Fruit fly (Drosophila melanogaster) whole organism, embryonic: ENCODE measurements around the gene Bub1.
A peak's percentile ranks its signal among the peaks of the same experiment; 100 is the strongest.

ENCODE experiments used
- ATbp ChIP-seq: fragments of 200-800 bp; sonication (Bioruptor generic); optimal IDR thresholded peaks from 2 replicates; lab custom pipeline; 2017; ENCODE audit warnings: missing biosample characterization, mild to moderate bottlenecking, missing genetic modification characterization, missing genetic modification reagents
- Ada2b ChIP-seq: fragments of 200-800 bp; sonication (Bioruptor generic); IDR thresholded peaks from 2 replicates; pipeline ENCODE4 v1.3.6; 2022; ENCODE audit warnings: missing biosample characterization, missing genetic modification characterization
- Atf6 ChIP-seq: fragments of 200-800 bp; sonication (Bioruptor generic); IDR thresholded peaks from 2 replicates; pipeline ENCODE4 v1.3.6; 2022; ENCODE audit warnings: missing biosample characterization, missing genetic modification characterization
- BtbVII ChIP-seq: fragments of 200-800 bp; sonication (Bioruptor generic); optimal IDR thresholded peaks from 3 replicates; lab custom pipeline; 2017; ENCODE audit warnings: missing biosample characterization, mild to moderate bottlenecking, missing genetic modification characterization
- CG1024 ChIP-seq: fragments of 200-800 bp; sonication (Bioruptor generic); IDR thresholded peaks from 2 replicates; pipeline ENCODE4 v1.3.6; 2022; ENCODE audit warnings: missing biosample characterization, missing genetic modification characterization
- CG10366 ChIP-seq: fragments of 200-800 bp; sonication (Bioruptor generic); IDR thresholded peaks from 2 replicates; pipeline ENCODE4 v1.3.6; 2022; ENCODE audit warnings: missing biosample characterization, missing genetic modification characterization
- CG10431 ChIP-seq: fragments of 200-800 bp; sonication (Bioruptor generic); optimal IDR thresholded peaks from 3 replicates; lab custom pipeline; 2018; ENCODE audit warnings: missing biosample characterization, mild to moderate bottlenecking, missing genetic modification characterization
- CG11398 ChIP-seq: fragments of 200-800 bp; sonication (Bioruptor generic); optimal IDR thresholded peaks from 2 replicates; lab custom pipeline; 2016; ENCODE audit warnings: missing biosample characterization, missing genetic modification characterization
- CG11723 ChIP-seq: fragments of 200-800 bp; sonication (Bioruptor generic); optimal IDR thresholded peaks from 2 replicates; lab custom pipeline; 2017; ENCODE audit warnings: missing biosample characterization, mild to moderate bottlenecking, missing genetic modification characterization
- CG12391 ChIP-seq: fragments of 200-800 bp; sonication (Bioruptor generic); optimal IDR thresholded peaks from 3 replicates; lab custom pipeline; 2018; ENCODE audit warnings: missing biosample characterization, mild to moderate bottlenecking, missing genetic modification characterization, moderate library complexity
- CG13296 ChIP-seq: fragments of 200-800 bp; sonication (Bioruptor generic); optimal IDR thresholded peaks from 3 replicates; lab custom pipeline; 2018; ENCODE audit warnings: missing biosample characterization, mild to moderate bottlenecking, missing genetic modification characterization
- CG17359 ChIP-seq: fragments of 200-800 bp; sonication (Bioruptor generic); optimal IDR thresholded peaks from 3 replicates; lab custom pipeline; 2018; ENCODE audit warnings: missing biosample characterization, mild to moderate bottlenecking, missing genetic modification characterization, moderate library complexity
- CG17361 ChIP-seq: fragments of 200-800 bp; sonication (Bioruptor generic); IDR thresholded peaks from 3 replicates; pipeline ENCODE4 v1.3.6; 2022; ENCODE audit warnings: missing biosample characterization, missing genetic modification characterization
- CG2129 ChIP-seq: fragments of 200-800 bp; sonication (Bioruptor generic); IDR thresholded peaks from 2 replicates; pipeline ENCODE4 v1.3.6; 2022; ENCODE audit warnings: missing biosample characterization, missing genetic modification characterization; ENCODE audit not compliant: partially characterized antibody
- CG3065 ChIP-seq: fragments of 200-800 bp; sonication (Bioruptor generic); optimal IDR thresholded peaks from 2 replicates; lab custom pipeline; 2016; ENCODE audit warnings: missing biosample characterization, missing genetic modification characterization
- CG4328 ChIP-seq: fragments of 200-800 bp; sonication (Bioruptor generic); optimal IDR thresholded peaks from 3 replicates; lab custom pipeline; 2017; ENCODE audit warnings: missing biosample characterization, missing genetic modification reagents, missing genetic modification characterization
- CG4820 ChIP-seq: fragments of 200-800 bp; sonication (Bioruptor generic); optimal IDR thresholded peaks from 3 replicates; lab custom pipeline; 2016; ENCODE audit warnings: missing biosample characterization, missing genetic modification characterization
- CG6654 ChIP-seq: fragments of 200-800 bp; sonication (Bioruptor generic); optimal IDR thresholded peaks from 2 replicates; lab custom pipeline; 2017; ENCODE audit warnings: missing biosample characterization, mild to moderate bottlenecking, missing genetic modification characterization
- CG6791 ChIP-seq: fragments of 200-800 bp; sonication (Bioruptor generic); IDR thresholded peaks from 3 replicates; pipeline ENCODE4 v1.3.6; 2022; ENCODE audit warnings: missing biosample characterization, missing genetic modification characterization; ENCODE audit not compliant: partially characterized antibody
- CG6854 ChIP-seq: fragments of 200-800 bp; sonication (Bioruptor generic); optimal IDR thresholded peaks from 3 replicates; lab custom pipeline; 2017; ENCODE audit warnings: missing biosample characterization, mild to moderate bottlenecking, missing genetic modification characterization
- CG9797 ChIP-seq: fragments of 200-800 bp; sonication (Bioruptor generic); optimal IDR thresholded peaks from 3 replicates; lab custom pipeline; 2018; ENCODE audit warnings: missing biosample characterization, mild to moderate bottlenecking, missing genetic modification characterization
- CkIIα-i1 ChIP-seq: fragments of 200-800 bp; sonication (Bioruptor generic); IDR thresholded peaks from 2 replicates; pipeline ENCODE4 v1.3.6; 2022; ENCODE audit warnings: missing biosample characterization, missing genetic modification characterization
- Dbx ChIP-seq: fragments of 200-800 bp; sonication (Bioruptor generic); IDR thresholded peaks from 3 replicates; pipeline ENCODE4 v1.3.6; 2022; ENCODE audit warnings: missing biosample characterization, missing genetic modification characterization
- HLHmδ ChIP-seq: fragments of 200-800 bp; sonication (Bioruptor generic); optimal IDR thresholded peaks from 2 replicates; lab custom pipeline; 2018; ENCODE audit warnings: missing biosample characterization, mild to moderate bottlenecking, missing genetic modification characterization, moderate library complexity
- Mad ChIP-seq: fragments of 200-800 bp; sonication (Bioruptor generic); optimal IDR thresholded peaks from 2 replicates; lab custom pipeline; 2016; ENCODE audit warnings: missing biosample characterization, missing genetic modification characterization
- NC2α ChIP-seq: fragments of 200-800 bp; sonication (Bioruptor generic); optimal IDR thresholded peaks from 2 replicates; lab custom pipeline; 2016; ENCODE audit warnings: missing biosample characterization, missing genetic modification characterization
- NfI ChIP-seq: fragments of 200-800 bp; sonication (Bioruptor generic); optimal IDR thresholded peaks from 3 replicates; lab custom pipeline; 2018; ENCODE audit warnings: missing biosample characterization, mild to moderate bottlenecking, missing genetic modification characterization, moderate library complexity
- Poxn ChIP-seq: fragments of 200-800 bp; sonication (Bioruptor generic); IDR thresholded peaks from 2 replicates; pipeline ENCODE4 v1.3.6; 2022; ENCODE audit warnings: missing biosample characterization, missing genetic modification characterization
- Sin3A ChIP-seq: fragments of >200 bp; optimal IDR thresholded peaks from 2 replicates; lab custom pipeline; 2018
- Six4 ChIP-seq: fragments of 200-800 bp; sonication (Bioruptor generic); optimal IDR thresholded peaks from 2 replicates; lab custom pipeline; 2016; ENCODE audit warnings: missing biosample characterization, missing genetic modification characterization
- Sry-β ChIP-seq: fragments of 200-800 bp; sonication (Bioruptor generic); optimal IDR thresholded peaks from 2 replicates; lab custom pipeline; 2018; ENCODE audit warnings: missing biosample characterization, mild to moderate bottlenecking, missing genetic modification characterization, moderate library complexity
- ab ChIP-seq: fragments of 200-800 bp; sonication (Bioruptor generic); optimal IDR thresholded peaks from 2 replicates; lab custom pipeline; 2016; ENCODE audit warnings: missing biosample characterization, missing genetic modification characterization
- chinmo ChIP-seq: fragments of 200-800 bp; sonication (Bioruptor generic); IDR thresholded peaks from 4 replicates; pipeline ENCODE4 v1.3.6; 2022; ENCODE audit warnings: missing biosample characterization, missing genetic modification characterization; ENCODE audit not compliant: partially characterized antibody
- dpn ChIP-seq, 2 experiments: fragments of 200-800 bp; sonication (Bioruptor generic); optimal IDR thresholded peaks; 3 replicates each; lab custom pipeline; 2016; ENCODE audit warnings: missing biosample characterization in 2 of 2, missing genetic modification characterization in 2 of 2
- fd3F ChIP-seq: fragments of 200-800 bp; sonication (Bioruptor generic); optimal IDR thresholded peaks from 2 replicates; lab custom pipeline; 2018; ENCODE audit warnings: missing biosample characterization, mild to moderate bottlenecking, missing genetic modification characterization, moderate library complexity
- gcm ChIP-seq: fragments of 200-800 bp; sonication (Bioruptor generic); optimal IDR thresholded peaks from 2 replicates; lab custom pipeline; 2019; ENCODE audit warnings: missing biosample characterization, mild to moderate bottlenecking, missing genetic modification characterization, moderate library complexity
- grau ChIP-seq: fragments of 200-800 bp; optimal IDR thresholded peaks from 3 replicates; lab custom pipeline; 2019; ENCODE audit warnings: missing biosample characterization, mild to moderate bottlenecking, missing genetic modification characterization, moderate library complexity
- hth ChIP-seq: fragments of >200 bp; optimal IDR thresholded peaks from 2 replicates; lab custom pipeline; 2017; ENCODE audit warnings: inconsistent platforms
- kni ChIP-seq: fragments of 200-800 bp; sonication (Bioruptor generic); optimal IDR thresholded peaks from 3 replicates; lab custom pipeline; 2017; ENCODE audit warnings: mild to moderate bottlenecking, missing biosample characterization, missing genetic modification reagents, missing genetic modification characterization
- oc ChIP-seq: fragments of 200-800 bp; sonication (Bioruptor generic); optimal IDR thresholded peaks from 2 replicates; lab custom pipeline; 2018; ENCODE audit warnings: missing biosample characterization, mild to moderate bottlenecking, missing genetic modification characterization, moderate library complexity
- p53 ChIP-seq: fragments of 200-800 bp; sonication (Bioruptor generic); optimal IDR thresholded peaks from 2 replicates; lab custom pipeline; 2016; ENCODE audit warnings: missing biosample characterization, missing genetic modification characterization
- pb ChIP-seq: fragments of 200-800 bp; sonication (Bioruptor generic); optimal IDR thresholded peaks from 3 replicates; lab custom pipeline; 2016; ENCODE audit warnings: missing biosample characterization, missing genetic modification characterization
- pfk ChIP-seq: fragments of 200-800 bp; sonication (Bioruptor generic); optimal IDR thresholded peaks from 2 replicates; lab custom pipeline; 2018; ENCODE audit warnings: missing biosample characterization, mild to moderate bottlenecking, missing genetic modification characterization, moderate library complexity
- phol ChIP-seq: fragments of 200-800 bp; sonication (Bioruptor generic); optimal IDR thresholded peaks from 3 replicates; lab custom pipeline; 2018; ENCODE audit warnings: missing biosample characterization, mild to moderate bottlenecking, missing genetic modification characterization, moderate library complexity
- repo ChIP-seq: fragments of 200-800 bp; sonication (Bioruptor generic); optimal IDR thresholded peaks from 2 replicates; lab custom pipeline; 2016; ENCODE audit warnings: missing biosample characterization, missing genetic modification characterization
- slou ChIP-seq: fragments of 200-800 bp; sonication (Bioruptor generic); optimal IDR thresholded peaks from 3 replicates; lab custom pipeline; 2016; ENCODE audit warnings: missing biosample characterization, missing genetic modification characterization
- sqz ChIP-seq: fragments of 200-800 bp; sonication (Bioruptor generic); optimal IDR thresholded peaks from 3 replicates; lab custom pipeline; 2018; ENCODE audit warnings: missing biosample characterization, mild to moderate bottlenecking, missing genetic modification characterization
- tup ChIP-seq: fragments of 200-800 bp; sonication (Bioruptor generic); optimal IDR thresholded peaks from 2 replicates; lab custom pipeline; 2016; ENCODE audit warnings: missing biosample characterization, mild to moderate bottlenecking, missing genetic modification characterization, moderate library complexity
- tx ChIP-seq: fragments of 200-800 bp; sonication (Bioruptor generic); optimal IDR thresholded peaks from 2 replicates; lab custom pipeline; 2016; ENCODE audit warnings: missing biosample characterization, missing genetic modification characterization
- usp ChIP-seq: fragments of >200 bp; optimal IDR thresholded peaks from 2 replicates; lab custom pipeline; 2017; ENCODE audit warnings: missing biosample characterization, missing genetic modification characterization

Gene Bub1

DNA sequence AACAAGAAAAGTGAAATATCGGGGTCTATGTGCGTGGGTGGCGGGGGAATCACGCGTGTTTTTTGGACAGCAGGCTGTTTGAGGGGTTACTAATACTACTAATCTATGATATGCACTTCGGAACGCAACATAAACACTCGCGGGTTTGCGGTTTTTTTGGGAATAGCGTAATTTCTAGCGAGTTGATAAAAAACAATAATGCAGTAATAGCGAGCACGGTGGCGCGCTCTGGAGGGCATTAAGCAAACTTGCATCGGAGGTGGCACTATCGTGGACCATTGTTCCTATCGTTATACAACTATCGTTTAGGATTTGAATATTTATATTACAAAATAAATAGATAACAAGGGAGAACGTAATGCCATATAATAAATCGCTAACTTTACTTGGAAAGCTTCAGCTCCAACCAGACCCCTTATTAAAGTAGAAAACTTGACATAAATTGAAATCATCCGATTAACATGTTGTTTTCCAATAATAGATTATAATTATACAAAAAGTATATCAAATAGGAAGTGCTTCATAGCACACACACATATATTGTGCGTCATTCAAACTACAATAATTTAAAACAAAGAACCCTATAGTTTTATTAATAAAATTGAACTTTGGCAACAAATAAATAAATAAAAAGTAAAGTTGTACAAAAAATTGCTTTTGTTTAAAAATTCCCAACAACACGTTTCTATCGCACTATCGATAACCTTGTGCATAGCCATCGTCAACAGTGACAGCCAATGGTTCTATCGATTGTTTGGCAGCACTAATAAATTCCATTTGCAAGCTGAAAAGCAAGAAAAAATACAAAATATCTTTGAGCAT is at the start of gene Bub1, which contains the start of gene Nin:
Bub1 (plus strand) TSS at position 557 of the 822 bp plus-strand sequence.
Nin (minus strand) TSS at position 240 of the 822 bp plus-strand sequence.
- TF ChIP-seq slou (GFP tag; lab: Kevin White, UChicago) (peak; percentile 8), pfk (GFP tag; lab: Kevin White, UChicago) (no peak), CG4328 (GFP tag; lab: Kevin White, UChicago) (no peak), CG3065 (no peak), NC2α (GFP tag; lab: Kevin White, UChicago) (no peak), Poxn (no peak), CG17361 (GFP tag; lab: Robert Waterston, UW) (peak; percentile 64; the same call in 2 of the 3 replicates), Sin3A (no peak), Dbx (GFP tag; lab: Robert Waterston, UW) (peak; percentile 71), ATbp (GFP tag; lab: Kevin White, UChicago) (no peak), CG6791 (peak; percentile 92), CG6854 (GFP tag; lab: Kevin White, UChicago) (no peak), BtbVII (GFP tag; lab: Kevin White, UChicago) (no peak), CG1024 (no peak), CG13296 (GFP tag; lab: Kevin White, UChicago) (no peak), kni (GFP tag; lab: Kevin White, UChicago) (no peak), Ada2b (no peak), CG11723 (GFP tag; lab: Kevin White, UChicago) (no peak), gcm (GFP tag; lab: Kevin White, UChicago) (no peak), Mad (no peak), CkIIα-i1 (GFP tag; lab: Robert Waterston, UW) (no peak), oc (tag; lab: Kevin White, UChicago) (no peak), grau (tag; lab: Kevin White, UChicago) (peak; percentile 25), fd3F (GFP tag; lab: Kevin White, UChicago) (no peak), phol (tag; lab: Kevin White, UChicago) (peak; percentile 37), Atf6 (GFP tag; lab: Robert Waterston, UW) (no peak), CG12391 (tag; lab: Kevin White, UChicago) (peak; percentile 46), CG6654 (no peak), NfI (GFP tag; lab: Kevin White, UChicago) (peak; percentile 8), ab (GFP tag; lab: Kevin White, UChicago) (no peak), CG10431 (GFP tag; lab: Kevin White, UChicago) (no peak), CG10366 (GFP tag; lab: Robert Waterston, UW) (no peak; the same call in 1 of the 2 replicates), CG2129 (GFP tag; lab: Robert Waterston, UW) (peak; percentile 64; the same call in 1 of the 2 replicates), pb (no peak), Six4 (GFP tag; lab: Kevin White, UChicago) (no peak), sqz (GFP tag; lab: Kevin White, UChicago) (no peak), CG17359 (tag; lab: Kevin White, UChicago) (no peak), Sry-β (GFP tag; lab: Kevin White, UChicago) (peak; percentile 43), p53 (GFP tag; lab: Kevin White, UChicago) (no peak), tx (GFP tag; lab: Kevin White, UChicago) (no peak), chinmo (GFP tag; lab: Robert Waterston, UW) (peak; percentile 64; the same call in 3 of the 4 replicates), CG11398 (no peak), CG9797 (GFP tag; lab: Kevin White, UChicago) (no peak), hth (lab: Kevin White, UChicago) (no peak), repo (GFP tag; lab: Kevin White, UChicago) (no peak), CG4820 (GFP tag; lab: Kevin White, UChicago) (no peak), dpn (GFP tag; optimal IDR thresholded peaks at IDR 0.05; lab: Kevin White, UChicago) (peak in 1 of 2 experiments; percentile 34), usp (GFP tag; lab: Kevin White, UChicago) (no peak), HLHmδ (GFP tag; lab: Kevin White, UChicago) (no peak), tup (GFP tag; lab: Kevin White, UChicago) (no peak)
